Fruit fly (Drosophila melanogaster) whole organism: ENCODE results near the gene CG32795.

Source experiments
- CG8478 ChIP-seq: fragments of >200 bp; optimal IDR thresholded peaks from 2 replicates; lab custom pipeline; 2018; ENCODE audit warnings: inconsistent platforms
- pan ChIP-seq: fragments of >200 bp; optimal IDR thresholded peaks from 2 replicates; lab custom pipeline; 2017
- psq ChIP-seq: fragments of >200 bp; optimal IDR thresholded peaks from 2 replicates; lab custom pipeline; 2017
- usp ChIP-seq: fragments of >200 bp; optimal IDR thresholded peaks from 2 replicates; lab custom pipeline; 2017; ENCODE audit warnings: missing biosample characterization, missing genetic modification characterization, mixed read lengths

- TF ChIP-seq CG8478 (lab: Kevin White, UChicago) (no peak), pan (no peak), psq (lab: Kevin White, UChicago) (no peak), usp (GFP tag; lab: Kevin White, UChicago) (no peak)
These were observed 24.1 kb upstream of the CG32795 start for dm6 chrX:2814423-2814822.
